Worm (Caenorhabditis elegans) whole organism, dauer: ENCODE results near the gene tre-4.

ENCODE experiments used
- unc-62 ChIP-seq: sonication (generic microtip); optimal IDR thresholded peaks from 2 replicates; lab custom pipeline; 2017; ENCODE audit warnings: missing biosample characterization, missing genetic modification reagents, missing genetic modification characterization

tre-4 gene

DNA sequence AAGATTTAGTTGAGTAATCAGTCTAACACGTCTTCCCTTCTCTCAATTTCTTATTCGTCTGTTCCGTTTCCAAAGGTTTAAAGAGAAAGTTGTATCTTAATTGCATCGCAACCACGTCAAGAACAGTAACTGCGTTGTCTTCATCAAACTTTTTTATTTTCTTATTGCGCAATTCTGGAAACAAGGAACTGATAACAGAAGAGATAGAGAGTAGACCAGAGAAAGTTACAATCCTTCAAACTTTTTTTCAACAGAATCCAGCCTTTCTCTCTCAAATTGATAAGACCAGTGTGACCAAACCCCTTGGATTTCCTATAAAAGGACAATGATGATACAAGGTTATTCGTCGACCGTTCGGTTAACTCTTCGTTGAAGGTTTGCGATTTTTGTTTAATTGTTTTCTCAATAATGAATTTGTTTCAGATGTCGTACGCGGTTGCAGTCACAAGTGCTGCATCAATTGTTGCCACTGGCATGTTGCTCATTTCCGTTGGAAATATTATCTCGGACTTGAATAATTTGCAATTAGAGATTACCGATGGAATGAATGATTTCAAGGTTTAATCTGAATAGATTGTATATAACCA lies 2.8 kb upstream of the tre-4 start, which contains the start of gene col-184:
col-184 (plus strand) TSS at position 409 of the 587 bp plus-strand sequence.
- no peak for TF ChIP-seq unc-62

DNA sequence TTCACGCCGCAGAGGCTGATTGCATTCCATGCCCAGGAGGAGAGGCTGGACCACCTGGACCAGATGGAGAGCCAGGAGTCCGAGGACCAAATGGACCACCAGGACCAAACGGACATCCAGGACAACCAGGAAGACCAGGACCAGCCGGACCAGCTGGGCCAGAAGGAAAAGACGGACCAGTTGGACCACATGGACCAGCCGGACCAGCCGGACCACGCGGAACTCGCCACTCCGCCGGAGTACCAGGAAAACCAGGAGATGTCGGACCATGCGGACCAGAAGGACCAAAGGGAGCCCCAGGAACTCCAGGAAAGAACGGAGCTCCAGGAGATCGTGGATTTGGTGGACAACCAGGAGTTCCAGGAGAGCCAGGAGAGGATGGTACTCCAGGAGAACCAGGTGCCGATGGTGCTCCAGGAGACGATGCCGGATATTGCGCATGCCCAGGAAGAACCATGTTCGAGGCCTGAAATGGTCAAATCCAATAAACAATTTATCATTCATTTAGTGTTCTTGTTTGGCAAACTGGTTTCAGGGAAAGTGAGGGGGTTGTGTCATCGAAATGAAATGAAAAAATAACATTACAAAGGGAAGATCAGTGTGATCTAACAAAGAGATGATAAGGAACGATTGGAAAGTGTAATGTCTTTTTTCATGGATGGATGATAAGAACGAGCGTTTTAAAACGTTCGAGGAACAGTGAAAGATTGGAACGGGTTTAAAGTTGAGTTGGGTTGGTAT lies 1.9 kb upstream of the tre-4 start:
- no peak for TF ChIP-seq unc-62

DNA sequence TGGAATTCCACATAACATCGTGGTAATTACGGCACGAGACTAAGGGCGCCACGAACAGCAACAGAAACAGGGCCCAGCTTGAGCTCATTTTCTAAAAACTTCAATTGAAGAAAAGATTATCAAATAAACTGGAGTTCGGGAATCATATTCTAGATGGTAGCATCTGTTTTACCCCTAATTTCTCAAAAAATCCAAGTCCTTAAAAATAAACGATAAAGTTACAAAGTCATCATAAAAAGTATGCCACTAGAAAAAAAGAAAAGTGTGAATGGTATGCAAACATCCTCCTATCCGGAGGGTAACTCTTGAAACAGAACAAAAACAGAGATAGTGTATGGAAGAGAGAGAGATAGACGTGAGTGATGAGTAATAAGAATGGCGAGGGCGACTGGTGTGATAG lies 5.4 kb downstream of the tre-4 start, which contains the start of gene efn-3:
efn-3 (minus strand) TSS at position 101 of the 400 bp plus-strand sequence.
- TF ChIP-seq unc-62, result no peak

DNA sequence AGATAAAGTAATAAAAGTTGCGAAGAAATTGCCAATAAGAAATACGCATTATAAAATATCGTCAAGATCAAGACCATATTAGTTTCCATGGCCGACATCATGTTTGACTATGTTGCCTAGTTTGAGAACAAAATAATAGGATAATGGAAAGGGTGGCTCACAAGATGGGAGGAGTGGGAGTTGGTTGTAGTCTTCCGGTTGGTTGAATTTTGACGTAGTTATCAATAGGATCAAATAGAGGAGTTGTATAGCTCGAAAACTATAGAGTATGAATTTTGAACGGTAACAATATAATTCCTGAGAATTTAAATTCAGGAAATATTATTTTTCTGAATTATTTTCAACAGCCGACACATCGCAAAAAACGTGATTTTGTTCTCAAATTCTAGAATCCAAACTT lies 9.7 kb downstream of the tre-4 start, which contains the start of gene srd-50:
srd-50 (minus strand) TSS at position 101 of the 400 bp plus-strand sequence.
- no peak for TF ChIP-seq unc-62

ce11 chrX:13484813-13485212 lies 12.9 kb downstream of the tre-4 start, which contains the start of gene srd-51:
TSS of gene srd-51 (minus strand) at chrX:13484913.
- no peak for TF ChIP-seq unc-62

DNA sequence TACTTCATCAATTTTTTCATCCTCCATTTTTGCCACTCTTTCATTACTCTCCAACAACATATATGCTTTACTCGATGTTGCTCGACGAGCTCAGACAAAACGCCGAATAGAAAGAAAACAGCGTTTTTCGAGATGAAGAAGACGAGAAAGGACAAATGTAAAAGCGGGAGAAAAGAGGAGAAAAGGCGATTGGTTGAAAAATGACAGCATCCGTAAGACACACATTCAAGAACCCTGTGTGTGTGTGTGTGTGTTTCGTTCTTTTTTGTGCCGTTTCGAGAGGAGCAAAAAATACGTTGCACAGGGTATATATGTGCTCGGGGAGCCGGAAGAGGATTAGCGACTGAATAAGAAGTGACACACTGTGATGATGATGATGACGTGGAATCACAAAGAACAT lies 21.8 kb downstream of the tre-4 start:
- TF ChIP-seq unc-62, result no peak

DNA sequence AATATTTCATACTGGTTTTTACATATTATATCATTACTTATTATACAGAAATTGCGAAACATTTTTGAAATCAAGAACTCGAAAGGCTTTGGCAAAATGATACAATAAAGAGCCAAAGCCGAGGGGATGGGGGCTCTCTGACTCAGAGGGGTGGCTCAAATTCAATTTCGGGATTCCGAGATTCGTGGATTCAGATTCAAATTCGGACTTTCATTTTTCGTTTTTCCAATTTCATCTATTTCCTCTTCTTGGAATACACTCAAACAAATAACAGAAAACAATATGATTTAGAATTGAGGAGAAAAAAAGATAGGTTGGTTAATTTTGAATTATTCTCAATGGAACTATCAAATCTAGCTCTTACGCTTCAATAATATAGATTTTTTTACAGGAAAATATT lies 27.1 kb downstream of the tre-4 start:
- no peak for TF ChIP-seq unc-62

DNA sequence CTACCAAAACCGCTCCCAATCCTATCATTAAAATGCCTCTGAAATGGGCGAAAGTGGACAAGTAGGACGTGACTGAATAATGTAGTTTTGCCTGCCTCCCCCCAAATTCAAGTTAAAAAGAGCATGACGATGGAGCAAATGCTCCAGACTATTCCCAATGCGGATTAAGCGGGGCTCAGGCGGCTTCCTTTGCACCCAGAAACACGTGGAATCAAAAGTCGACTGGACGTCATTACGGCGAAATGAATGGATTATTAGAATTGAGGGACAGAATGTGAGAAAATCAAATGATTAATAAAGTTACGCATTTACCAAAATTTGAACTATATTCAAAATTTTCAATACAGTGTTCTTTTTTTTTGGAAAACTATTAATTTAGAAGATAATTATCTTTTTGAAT lies 28.0 kb downstream of the tre-4 start:
- no peak for TF ChIP-seq unc-62

DNA sequence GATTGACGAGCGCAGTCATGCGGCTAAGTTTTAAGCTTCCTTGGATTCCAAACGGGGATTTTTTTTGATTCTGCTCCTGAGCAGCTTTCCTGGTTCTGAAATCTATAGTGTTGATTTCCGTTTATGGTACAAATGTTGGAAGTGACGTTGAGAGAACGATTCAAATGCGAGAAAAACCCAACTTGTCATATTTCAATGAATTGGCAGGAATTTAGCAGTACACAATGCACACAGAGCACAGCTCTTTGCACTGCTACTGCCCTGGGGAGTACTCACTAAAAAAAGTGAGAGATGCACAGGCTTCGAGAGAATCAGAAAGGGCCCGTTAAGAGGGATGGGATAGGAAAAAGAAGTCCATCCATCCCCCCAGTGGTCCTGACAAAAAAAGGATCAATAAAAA lies 28.6 kb downstream of the tre-4 start, which contains the start of gene sad-1:
sad-1 (minus strand) TSS at position 101 of the 400 bp plus-strand sequence.
- no peak for TF ChIP-seq unc-62

ce11 chrX:13502282-13502681 lies 30.3 kb downstream of the tre-4 start:
- no peak for TF ChIP-seq unc-62

- TF ChIP-seq unc-62, result no peak
These were observed 31.9 kb downstream of the tre-4 start for ce11 chrX:13503839-13504238.

ce11 chrX:13505201-13505600 lies 33.2 kb downstream of the tre-4 start:
- no peak for TF ChIP-seq unc-62

DNA sequence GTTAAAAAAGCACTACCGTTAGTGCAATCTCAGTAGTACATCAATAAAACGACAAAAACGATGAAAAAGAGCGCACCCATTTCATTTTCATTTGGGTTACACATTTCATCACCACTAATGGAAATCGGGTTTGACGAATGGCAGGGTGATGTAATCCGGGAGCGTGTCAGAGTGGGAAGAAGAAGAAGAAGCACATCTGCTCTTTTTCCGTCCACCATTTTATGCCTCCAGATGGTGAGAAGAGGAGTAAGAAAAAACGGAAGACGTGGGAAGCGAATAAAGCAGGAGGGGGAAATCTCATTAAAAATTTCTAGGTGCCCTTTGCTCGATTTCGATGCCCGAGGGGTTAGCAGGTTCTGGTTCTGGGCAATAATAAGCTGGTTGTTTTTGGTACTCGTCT lies 34.1 kb downstream of the tre-4 start:
- TF ChIP-seq unc-62, result no peak

- TF ChIP-seq unc-62, result no peak
These were observed 34.5 kb downstream of the tre-4 start for ce11 chrX:13506493-13506892.

ce11 chrX:13507233-13507632 lies 35.3 kb downstream of the tre-4 start, which contains the start of gene H06A10.1:
TSS of gene H06A10.1 (plus strand) at chrX:13507533.
- TF ChIP-seq unc-62, result no peak

ce11 chrX:13510234-13510837 lies 38.4 kb downstream of the tre-4 start:
- no peak for TF ChIP-seq unc-62

DNA sequence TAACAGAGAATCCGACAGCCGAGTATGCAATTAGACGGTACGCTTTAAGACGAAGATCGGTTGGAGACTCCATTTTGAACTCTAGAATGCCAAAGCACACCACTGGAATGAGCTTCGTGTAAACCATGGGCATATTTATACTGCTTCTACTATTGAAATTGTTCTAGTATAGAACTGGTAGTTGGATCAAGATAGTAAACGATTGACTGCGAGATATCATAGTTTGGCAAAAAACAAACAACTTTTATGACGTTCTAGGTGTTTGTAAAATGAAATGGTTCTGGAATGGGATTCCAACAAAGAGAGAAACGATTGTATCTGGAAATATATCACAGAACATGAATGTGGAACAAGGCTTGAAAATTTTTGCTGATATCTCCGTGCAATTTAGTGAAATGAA lies 39.0 kb downstream of the tre-4 start, which contains the start of gene col-185:
col-185 (minus strand) TSS at position 101 of the 400 bp plus-strand sequence.
- no peak for TF ChIP-seq unc-62
